Fruit fly (Drosophila melanogaster): ENCODE data around the gene CG33159.

CG33159 gene

DNA sequence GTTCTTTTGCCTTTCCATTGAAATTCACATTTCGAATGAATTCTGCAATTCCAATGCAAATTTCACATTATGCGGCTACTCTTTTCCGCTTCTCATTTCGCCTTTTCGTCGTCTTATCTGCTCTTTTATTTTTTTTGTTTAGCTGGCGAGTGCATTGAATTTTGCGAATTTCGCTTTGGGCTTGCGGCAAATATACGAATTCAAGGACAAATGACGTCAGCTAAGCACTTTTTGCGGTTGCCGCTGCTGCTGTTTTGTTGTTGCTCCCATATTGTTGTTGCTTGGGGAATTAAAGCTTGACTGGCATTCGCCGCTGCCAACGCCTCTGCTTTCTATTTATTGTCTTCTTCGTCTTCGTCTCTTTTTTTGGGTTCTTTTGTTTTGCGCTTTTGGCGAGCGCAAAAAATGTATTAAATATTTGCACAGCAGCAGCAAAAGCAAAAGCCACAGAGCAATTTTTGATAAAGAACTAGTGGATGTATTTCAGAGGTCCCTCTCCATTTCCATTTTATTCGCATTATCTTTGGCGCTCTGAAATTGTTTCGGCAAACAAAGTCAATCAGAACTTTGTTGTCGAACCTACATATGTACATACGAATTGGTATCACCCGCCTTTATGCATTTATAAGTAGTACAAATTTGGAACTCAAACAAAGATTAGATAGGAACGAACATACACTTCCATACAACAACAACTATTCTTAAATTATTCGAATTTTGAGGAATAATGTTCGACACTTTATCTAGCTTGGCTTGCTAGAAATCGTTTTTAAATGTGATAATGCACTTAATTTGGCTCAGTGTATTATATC, 35.7 kb upstream of the CG33159 start (continued):
- TF ChIP-seq CG11294 (GFP tag; IDR thresholded peaks at IDR 0.05) (no peak), CG6276 (GFP tag; optimal IDR thresholded peaks at IDR 0.05) (no peak), Eip93F (GFP tag; optimal IDR thresholded peaks at IDR 0.05) (peak; percentile 69), spab (GFP tag; optimal IDR thresholded peaks at IDR 0.05) (no peak), Ets96B (tag; optimal IDR thresholded peaks at IDR 0.05) (no peak), CG10631 (GFP tag; optimal IDR thresholded peaks at IDR 0.05) (peak; percentile 50), CG3919 (GFP tag; optimal IDR thresholded peaks at IDR 0.05) (no peak), dac (GFP tag; optimal IDR thresholded peaks at IDR 0.05) (no peak), CG6163 (GFP tag; IDR thresholded peaks at IDR 0.05) (peak; percentile 86), CG3032 (tag; optimal IDR thresholded peaks at IDR 0.05) (no peak), Hr38 (GFP tag; optimal IDR thresholded peaks at IDR 0.05) (no peak), acj6 (GFP tag; optimal IDR thresholded peaks at IDR 0.05) (peak; percentile 81), CG11902 (GFP tag; optimal IDR thresholded peaks at IDR 0.05) (no peak), Ets21C (GFP tag; optimal IDR thresholded peaks at IDR 0.05) (peak; percentile 32), fkh (GFP tag; optimal IDR thresholded peaks at IDR 0.05) (peak; percentile 64), fd85E (GFP tag; optimal IDR thresholded peaks at IDR 0.05) (no peak), topi (GFP tag; optimal IDR thresholded peaks at IDR 0.05) (no peak), CG4318 (GFP tag; optimal IDR thresholded peaks at IDR 0.05) (no peak), CG8119 (GFP tag; IDR thresholded peaks at IDR 0.05) (peak; percentile 33; the same call in 2 of the 3 replicates)

DNA sequence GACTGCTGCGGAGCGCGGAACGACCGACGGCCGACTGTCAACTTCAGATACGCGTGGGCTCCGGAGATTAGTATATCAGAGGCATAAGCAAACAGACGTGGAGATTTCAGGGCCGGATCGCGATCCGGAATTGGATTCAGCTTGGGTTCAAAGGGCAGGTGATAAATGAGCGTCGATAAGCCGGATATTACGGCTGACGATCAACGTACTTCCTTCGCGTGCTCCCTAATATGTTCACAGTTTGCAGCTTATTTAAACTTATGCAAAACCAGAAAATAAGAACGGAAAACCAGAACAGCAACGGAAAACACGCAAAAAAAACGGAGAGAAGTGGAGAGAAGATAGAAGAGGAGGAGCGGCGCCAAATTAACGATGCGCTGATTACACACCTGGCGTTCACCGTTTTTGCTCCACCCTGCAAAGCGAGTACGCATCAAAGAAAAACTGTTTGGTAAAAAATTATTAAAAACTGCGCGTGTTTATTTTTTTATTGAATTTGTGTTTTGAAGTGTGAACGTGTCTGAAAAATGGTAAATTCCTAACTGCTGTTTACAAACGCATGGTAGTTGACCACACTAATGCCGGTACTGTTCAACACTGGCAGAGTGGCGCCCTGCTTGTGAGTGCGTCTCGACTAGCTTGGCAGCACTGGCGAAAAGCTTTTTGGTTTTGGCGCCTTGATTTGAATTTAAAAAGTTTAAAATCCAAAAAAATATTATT, 34.9 kb upstream of the CG33159 start, which contains the start of gene CG17746:
TSS of gene CG17746 (minus strand) at position 546 of the 720 bp plus-strand sequence.
- no peak for TF ChIP-seq Lpt (GFP tag; optimal IDR thresholded peaks at IDR 0.05)
- peak in 1 of 2 experiments; percentile 48 for TF ChIP-seq ss (GFP tag; optimal IDR thresholded peaks at IDR 0.05)
- no peak for TF ChIP-seq CG4318 (GFP tag; optimal IDR thresholded peaks at IDR 0.05)
- TF ChIP-seq CG31627 (GFP tag; optimal IDR thresholded peaks at IDR 0.05): peak; percentile 35
- no peak for TF ChIP-seq Ets21C (GFP tag; optimal IDR thresholded peaks at IDR 0.05)
- peak; percentile 100 for TF ChIP-seq CG6808 (GFP tag; optimal IDR thresholded peaks at IDR 0.05)
- TF ChIP-seq Gug (GFP tag; IDR thresholded peaks at IDR 0.05): 0 out of 2 replicates have a peak, but pooled peaks have one; percentile 12
- peak; percentile 38 for TF ChIP-seq lz (GFP tag; optimal IDR thresholded peaks at IDR 0.05)
- peak; percentile 0 for TF ChIP-seq esn (GFP tag; optimal IDR thresholded peaks at IDR 0.05)
- TF ChIP-seq CG6854 (GFP tag; optimal IDR thresholded peaks at IDR 0.05): peak; percentile 13
- TF ChIP-seq Sox14 (GFP tag; optimal IDR thresholded peaks at IDR 0.05): peak; percentile 45
- peak; percentile 43 for TF ChIP-seq fkh (GFP tag; optimal IDR thresholded peaks at IDR 0.05)
- peak; percentile 10 for TF ChIP-seq cyc (GFP tag; optimal IDR thresholded peaks at IDR 0.05)
- TF ChIP-seq Eip78C (GFP tag): peak; percentile 76
- TF ChIP-seq svp (GFP tag): peak; percentile 93
- no peak for TF ChIP-seq acj6 (GFP tag; optimal IDR thresholded peaks at IDR 0.05)

DNA sequence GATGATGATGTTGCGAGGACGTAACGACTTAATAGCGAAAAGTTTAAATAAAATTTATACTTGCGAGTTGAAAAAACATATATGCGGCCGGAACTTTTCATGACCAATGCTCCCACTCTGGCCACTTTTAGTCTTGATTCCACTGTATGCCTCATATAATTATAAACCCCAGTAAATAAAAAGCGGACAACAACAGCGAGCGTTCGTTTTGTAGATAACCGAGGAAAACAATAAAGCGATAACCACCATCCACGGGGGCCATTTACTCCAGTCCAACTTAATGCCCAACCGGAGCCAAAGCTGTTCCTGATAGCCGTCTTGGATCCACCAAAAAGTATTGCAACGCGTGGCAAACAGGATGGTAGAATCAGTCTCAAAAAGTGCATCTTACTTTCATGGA, 32.1 kb upstream of the CG33159 start:
- TF ChIP-seq CG6163 (GFP tag; IDR thresholded peaks at IDR 0.05) (peak; percentile 50; the same call in 1 of the 3 replicates), vri (GFP tag; optimal IDR thresholded peaks at IDR 0.05) (peak; percentile 23), Hr38 (GFP tag; optimal IDR thresholded peaks at IDR 0.05) (no peak)

DNA sequence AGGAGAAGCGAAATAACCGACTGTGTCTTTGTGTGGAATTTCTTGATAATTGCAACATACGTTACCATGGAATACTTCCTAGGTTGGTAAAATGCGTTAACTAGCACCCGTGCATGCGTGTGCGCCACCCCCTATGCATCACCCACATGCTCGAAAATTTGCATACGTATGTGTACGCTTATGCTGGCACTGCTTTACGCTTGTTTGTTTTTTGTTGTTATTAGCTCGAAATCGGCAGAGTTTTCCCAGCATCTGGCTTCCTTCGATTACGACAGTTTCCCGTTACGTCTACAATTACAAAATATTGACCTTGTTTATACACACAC, 22.2 kb upstream of the CG33159 start:
- TF ChIP-seq CG31627 (GFP tag; optimal IDR thresholded peaks at IDR 0.05) (no peak), Lpt (GFP tag; optimal IDR thresholded peaks at IDR 0.05) (no peak), fkh (GFP tag; optimal IDR thresholded peaks at IDR 0.05) (no peak), Gug (GFP tag; IDR thresholded peaks at IDR 0.05) (no peak)
